Fruit fly (Drosophila melanogaster) whole organism, embryonic: ENCODE measurements around the gene CNMa.

Source experiments
- Abd-B ChIP-seq: fragments of 200-800 bp; sonication (Bioruptor generic); optimal IDR thresholded peaks from 2 replicates; lab custom pipeline; 2018; ENCODE audit warnings: missing biosample characterization, mild to moderate bottlenecking, missing genetic modification characterization, moderate library complexity
- Bteb2 ChIP-seq: fragments of 200-800 bp; sonication (Bioruptor generic); optimal IDR thresholded peaks from 2 replicates; lab custom pipeline; 2016; ENCODE audit warnings: missing biosample characterization, missing genetic modification characterization
- CG10209 ChIP-seq: fragments of 200-800 bp; sonication (Bioruptor generic); optimal IDR thresholded peaks from 3 replicates; lab custom pipeline; 2017; ENCODE audit warnings: missing biosample characterization, mild to moderate bottlenecking, missing genetic modification characterization, missing genetic modification reagents
- CG11696 ChIP-seq: fragments of 200-800 bp; sonication (Bioruptor generic); IDR thresholded peaks from 2 replicates; pipeline ENCODE4 v1.3.6; 2022; ENCODE audit warnings: missing biosample characterization, missing genetic modification characterization
- CG12769 ChIP-seq: fragments of 200-800 bp; sonication (Bioruptor generic); optimal IDR thresholded peaks from 2 replicates; lab custom pipeline; 2019; ENCODE audit warnings: missing biosample characterization, mild to moderate bottlenecking, missing genetic modification characterization, moderate library complexity
- CG16779 ChIP-seq: fragments of 200-800 bp; sonication (Bioruptor generic); IDR thresholded peaks from 2 replicates; pipeline ENCODE4 v1.3.6; 2022; ENCODE audit warnings: missing biosample characterization, missing genetic modification characterization
- CG17328 ChIP-seq: fragments of 200-800 bp; sonication (Bioruptor generic); IDR thresholded peaks from 2 replicates; pipeline ENCODE4 v1.3.6; 2022; ENCODE audit warnings: missing biosample characterization, missing genetic modification characterization
- CG18262 ChIP-seq: fragments of 200-800 bp; optimal IDR thresholded peaks from 3 replicates; lab custom pipeline; 2019; ENCODE audit warnings: missing biosample characterization, mild to moderate bottlenecking, missing genetic modification characterization, moderate library complexity
- CG18764 ChIP-seq: fragments of 200-800 bp; sonication (Bioruptor generic); optimal IDR thresholded peaks from 3 replicates; lab custom pipeline; 2016; ENCODE audit warnings: missing biosample characterization, missing genetic modification characterization
- CG3726 ChIP-seq: fragments of 200-800 bp; sonication (Bioruptor generic); IDR thresholded peaks from 3 replicates; pipeline ENCODE4, ENCODE4 v1.3.6; 2022; ENCODE audit warnings: missing biosample characterization, missing genetic modification characterization
- CG3847 ChIP-seq: fragments of 200-800 bp; sonication (Bioruptor generic); IDR thresholded peaks from 2 replicates; pipeline ENCODE4 v1.3.6; 2022; ENCODE audit warnings: missing biosample characterization, missing genetic modification characterization
- CG43689 ChIP-seq: fragments of 200-800 bp; sonication (Bioruptor generic); IDR thresholded peaks from 2 replicates; pipeline ENCODE4 v1.3.6; 2022; ENCODE audit warnings: missing biosample characterization, missing genetic modification characterization
- CG4404 ChIP-seq: fragments of 200-800 bp; sonication (Bioruptor generic); IDR thresholded peaks from 2 replicates; pipeline ENCODE4 v1.3.6; 2022; ENCODE audit warnings: missing biosample characterization, missing genetic modification characterization
- CG4820 ChIP-seq: fragments of 200-800 bp; sonication (Bioruptor generic); optimal IDR thresholded peaks from 3 replicates; lab custom pipeline; 2016; ENCODE audit warnings: missing biosample characterization, missing genetic modification characterization
- CG8388 ChIP-seq: fragments of 200-800 bp; sonication (Bioruptor generic); optimal IDR thresholded peaks from 2 replicates; lab custom pipeline; 2019; ENCODE audit warnings: missing biosample characterization, mild to moderate bottlenecking, missing genetic modification characterization, moderate library complexity
- CG9876 ChIP-seq: fragments of 200-800 bp; sonication (Bioruptor generic); optimal IDR thresholded peaks from 2 replicates; lab custom pipeline; 2016; ENCODE audit warnings: missing biosample characterization, missing genetic modification characterization
- CTCF ChIP-seq: fragments of 200-800 bp; sonication (Bioruptor generic); optimal IDR thresholded peaks from 2 replicates; lab custom pipeline; 2017; ENCODE audit warnings: missing biosample characterization, mild to moderate bottlenecking, missing genetic modification characterization, moderate library complexity
- D19B ChIP-seq: fragments of 200-800 bp; sonication (Bioruptor generic); optimal IDR thresholded peaks from 2 replicates; lab custom pipeline; 2017; ENCODE audit warnings: missing biosample characterization, mild to moderate bottlenecking, missing genetic modification characterization
- Dip2 ChIP-seq: fragments of 200-800 bp; sonication (Bioruptor generic); IDR thresholded peaks from 2 replicates; pipeline ENCODE4 v1.3.6; 2022; ENCODE audit warnings: missing biosample characterization, missing genetic modification characterization
- ERR ChIP-seq: fragments of 200-800 bp; sonication (Bioruptor generic); optimal IDR thresholded peaks from 2 replicates; lab custom pipeline; 2016; ENCODE audit warnings: missing biosample characterization, missing genetic modification characterization
- Elba2 ChIP-seq: fragments of 200-800 bp; sonication (Bioruptor generic); optimal IDR thresholded peaks from 3 replicates; lab custom pipeline; 2016; ENCODE audit warnings: missing biosample characterization, missing genetic modification characterization
- Fer3 ChIP-seq: fragments of 200-800 bp; sonication (Bioruptor generic); optimal IDR thresholded peaks from 2 replicates; lab custom pipeline; 2018; ENCODE audit warnings: missing biosample characterization, mild to moderate bottlenecking, missing genetic modification characterization, moderate library complexity
- GATAe ChIP-seq: fragments of 200-800 bp; sonication (Bioruptor generic); conservative IDR thresholded peaks from 2 replicates; pipeline ENCODE4 v1.3.6; 2022; ENCODE audit warnings: missing biosample characterization, missing genetic modification characterization
- H15 ChIP-seq: fragments of 200-800 bp; sonication (Bioruptor generic); IDR thresholded peaks from 3 replicates; pipeline ENCODE4 v1.3.6; 2022; ENCODE audit warnings: missing biosample characterization, missing genetic modification characterization
- HLHmδ ChIP-seq: fragments of 200-800 bp; sonication (Bioruptor generic); optimal IDR thresholded peaks from 2 replicates; lab custom pipeline; 2018; ENCODE audit warnings: missing biosample characterization, mild to moderate bottlenecking, missing genetic modification characterization, moderate library complexity
- Hr3 ChIP-seq: fragments of 200-800 bp; sonication (Bioruptor generic); optimal IDR thresholded peaks from 3 replicates; lab custom pipeline; 2016; ENCODE audit warnings: missing biosample characterization, missing genetic modification characterization
- Hr39 ChIP-seq: fragments of >200 bp; optimal IDR thresholded peaks from 2 replicates; lab custom pipeline; 2017
- Lhr ChIP-seq: fragments of 200-800 bp; sonication (Bioruptor generic); optimal IDR thresholded peaks from 3 replicates; lab custom pipeline; 2017; ENCODE audit warnings: mild to moderate bottlenecking, missing biosample characterization, missing genetic modification reagents, missing genetic modification characterization
- Mad ChIP-seq: fragments of 200-800 bp; sonication (Bioruptor generic); optimal IDR thresholded peaks from 2 replicates; lab custom pipeline; 2016; ENCODE audit warnings: missing biosample characterization, missing genetic modification characterization
- Meics ChIP-seq: fragments of 200-800 bp; sonication (Bioruptor generic); optimal IDR thresholded peaks from 2 replicates; lab custom pipeline; 2017; ENCODE audit warnings: missing biosample characterization, mild to moderate bottlenecking, missing genetic modification characterization
- Myb ChIP-seq: fragments of 200-800 bp; sonication (Bioruptor generic); optimal IDR thresholded peaks from 2 replicates; lab custom pipeline; 2016; ENCODE audit warnings: missing biosample characterization, missing genetic modification characterization
- NFAT ChIP-seq: fragments of 200-800 bp; sonication (Bioruptor generic); IDR thresholded peaks from 2 replicates; pipeline ENCODE4 v1.3.6; 2022; ENCODE audit warnings: missing biosample characterization, missing genetic modification characterization
- Nf-YC ChIP-seq: fragments of 200-800 bp; optimal IDR thresholded peaks from 3 replicates; lab custom pipeline; 2019; ENCODE audit warnings: missing biosample characterization, mild to moderate bottlenecking, missing genetic modification characterization, moderate library complexity
- Oli ChIP-seq: fragments of 200-800 bp; sonication (Bioruptor generic); optimal IDR thresholded peaks from 2 replicates; lab custom pipeline; 2018; ENCODE audit warnings: missing biosample characterization, mild to moderate bottlenecking, missing genetic modification characterization, moderate library complexity
- Opbp ChIP-seq: fragments of 200-800 bp; sonication (Bioruptor generic); IDR thresholded peaks from 3 replicates; pipeline ENCODE4 v1.3.6; 2022; ENCODE audit warnings: missing biosample characterization, missing genetic modification characterization; ENCODE audit not compliant: partially characterized antibody
- Pdp1 ChIP-seq, 2 experiments: fragments of 200-800 bp; sonication (Bioruptor generic); optimal IDR thresholded peaks; 3 replicates each; lab custom pipeline; 2016; ENCODE audit warnings: missing biosample characterization in 2 of 2, missing genetic modification characterization in 2 of 2, mild to moderate bottlenecking in 1 of 2, moderate library complexity in 1 of 2
- Poxn ChIP-seq: fragments of 200-800 bp; sonication (Bioruptor generic); IDR thresholded peaks from 2 replicates; pipeline ENCODE4 v1.3.6; 2022; ENCODE audit warnings: missing biosample characterization, missing genetic modification characterization
- YL-1 ChIP-seq: fragments of 200-800 bp; sonication (Bioruptor generic); optimal IDR thresholded peaks from 3 replicates; lab custom pipeline; 2017; ENCODE audit warnings: missing biosample characterization, mild to moderate bottlenecking, missing genetic modification characterization
- caup ChIP-seq: fragments of 200-800 bp; sonication (Bioruptor generic); optimal IDR thresholded peaks from 3 replicates; lab custom pipeline; 2017; ENCODE audit warnings: missing biosample characterization, mild to moderate bottlenecking, missing genetic modification characterization, moderate library complexity; ENCODE audit not compliant: severe bottlenecking
- chm ChIP-seq: fragments of 200-800 bp; sonication (Bioruptor generic); IDR thresholded peaks from 2 replicates; pipeline ENCODE4 v1.3.6; 2022; ENCODE audit warnings: missing biosample characterization, missing genetic modification characterization
- gcm ChIP-seq: fragments of 200-800 bp; sonication (Bioruptor generic); optimal IDR thresholded peaks from 2 replicates; lab custom pipeline; 2019; ENCODE audit warnings: missing biosample characterization, mild to moderate bottlenecking, missing genetic modification characterization, moderate library complexity
- her ChIP-seq: fragments of 200-800 bp; sonication (Bioruptor generic); optimal IDR thresholded peaks from 2 replicates; lab custom pipeline; 2016; ENCODE audit warnings: missing biosample characterization, missing genetic modification characterization
- insv ChIP-seq, 2 experiments: fragments of 200-800 bp; sonication (Bioruptor generic); optimal IDR thresholded peaks; 3 replicates each; lab custom pipeline; 2016 to 2018; ENCODE audit warnings: missing biosample characterization in 2 of 2, missing genetic modification characterization in 2 of 2
- mirr ChIP-seq: fragments of 200-800 bp; sonication (Bioruptor generic); optimal IDR thresholded peaks from 3 replicates; lab custom pipeline; 2018; ENCODE audit warnings: missing biosample characterization, mild to moderate bottlenecking, missing genetic modification characterization
- nom ChIP-seq: fragments of 200-800 bp; sonication (Bioruptor generic); optimal IDR thresholded peaks from 2 replicates; lab custom pipeline; 2017; ENCODE audit warnings: missing biosample characterization, missing genetic modification characterization, mild to moderate bottlenecking, moderate library complexity, missing genetic modification reagents
- odd ChIP-seq: fragments of 200-800 bp; sonication (Bioruptor generic); optimal IDR thresholded peaks from 2 replicates; lab custom pipeline; 2017; ENCODE audit warnings: missing biosample characterization, mild to moderate bottlenecking, missing genetic modification characterization
- otp ChIP-seq: fragments of 200-800 bp; sonication (Bioruptor generic); IDR thresholded peaks from 3 replicates; pipeline ENCODE4, ENCODE4 v1.3.6; 2022; ENCODE audit warnings: missing biosample characterization, missing genetic modification characterization
- pho ChIP-seq: fragments of 200-800 bp; sonication (Bioruptor generic); optimal IDR thresholded peaks from 2 replicates; lab custom pipeline; 2016; ENCODE audit warnings: missing biosample characterization, missing genetic modification characterization
- rib ChIP-seq: fragments of 200-800 bp; sonication (Bioruptor generic); IDR thresholded peaks from 2 replicates; pipeline ENCODE4 v1.3.6; 2022; ENCODE audit warnings: missing biosample characterization, missing genetic modification characterization
- stc ChIP-seq: fragments of 200-800 bp; sonication (Bioruptor generic); IDR thresholded peaks from 2 replicates; pipeline ENCODE4 v1.3.6; 2022; ENCODE audit warnings: missing biosample characterization, missing genetic modification characterization
- z ChIP-seq: fragments of 200-800 bp; sonication (Bioruptor generic); IDR thresholded peaks from 3 replicates; pipeline ENCODE4 v1.3.6; 2022; ENCODE audit warnings: missing biosample characterization, missing genetic modification characterization
- zen ChIP-seq: fragments of 200-800 bp; sonication (Bioruptor generic); optimal IDR thresholded peaks from 3 replicates; lab custom pipeline; 2018; ENCODE audit warnings: missing biosample characterization, mild to moderate bottlenecking, missing genetic modification characterization, moderate library complexity

CNMa gene

DNA sequence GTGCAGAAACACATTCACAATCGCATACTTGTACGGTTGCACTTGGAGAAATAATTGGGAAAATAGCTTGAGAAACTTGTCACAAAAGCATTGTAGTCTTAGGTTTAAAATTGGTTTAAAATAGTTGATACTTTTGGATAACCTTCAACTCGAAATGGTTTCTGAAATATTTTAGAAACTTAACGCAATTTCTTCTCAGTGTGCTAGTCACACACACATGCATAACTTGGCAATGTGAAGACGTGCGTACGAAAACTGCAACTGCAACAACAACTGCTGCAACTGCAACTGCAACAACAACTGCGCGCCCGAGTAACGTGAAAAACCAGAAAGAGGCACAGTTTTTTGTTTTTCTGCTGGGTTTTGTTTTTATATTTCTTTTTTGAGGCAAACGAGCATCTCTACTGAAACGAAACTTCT is 30.7 kb upstream of the CNMa start (continued):
- TF ChIP-seq Meics (GFP tag; lab: Kevin White, UChicago) (peak; percentile 60), CG16779 (GFP tag; lab: Robert Waterston, UW) (no peak), CG18764 (GFP tag; lab: Kevin White, UChicago) (peak; percentile 61), zen (tag; lab: Kevin White, UChicago) (peak; percentile 97), CG8388 (peak; percentile 79), insv (GFP tag; optimal IDR thresholded peaks at IDR 0.05; lab: Kevin White, UChicago) (no peak), stc (GFP tag; lab: Robert Waterston, UW) (peak; percentile 82), chm (GFP tag; lab: Robert Waterston, UW) (peak; percentile 82), her (peak; percentile 55), CG4820 (peak; percentile 88), Lhr (peak; percentile 64), CG17328 (GFP tag; lab: Robert Waterston, UW) (peak; percentile 92), ERR (peak; percentile 37), Pdp1 (GFP tag; optimal IDR thresholded peaks at IDR 0.05; lab: Kevin White, UChicago) (peak; percentile 80 to 81), Nf-YC (tag; lab: Kevin White, UChicago) (peak; percentile 18), gcm (GFP tag; lab: Kevin White, UChicago) (peak; percentile 59), YL-1 (GFP tag; lab: Kevin White, UChicago) (no peak), CG11696 (peak; percentile 73), nom (peak; percentile 94), Myb (GFP tag; lab: Kevin White, UChicago) (peak; percentile 47), NFAT (peak; percentile 17; the same call in 1 of the 2 replicates), CG4404 (peak; percentile 88), Elba2 (GFP tag; lab: Kevin White, UChicago) (peak; percentile 83), odd (peak; percentile 55), z (GFP tag; lab: Robert Waterston, UW) (no peak), CG12769 (tag; lab: Kevin White, UChicago) (peak; percentile 77), caup (GFP tag; lab: Kevin White, UChicago) (peak; percentile 40), CG43689 (GFP tag; lab: Robert Waterston, UW) (peak; percentile 60; the same call in 1 of the 2 replicates), GATAe (GFP tag; lab: Robert Waterston, UW) (no peak), rib (GFP tag; lab: Robert Waterston, UW) (peak; percentile 26; the same call in 1 of the 2 replicates), Dip2 (GFP tag; lab: Robert Waterston, UW) (no peak), D19B (no peak), CG18262 (peak; percentile 83), mirr (no peak), Oli (tag; lab: Kevin White, UChicago) (peak; percentile 88), Bteb2 (GFP tag; lab: Kevin White, UChicago) (peak; percentile 48), pho (GFP tag; lab: Kevin White, UChicago) (peak; percentile 40), CG9876 (peak; percentile 52), HLHmδ (GFP tag; lab: Kevin White, UChicago) (no peak), Opbp (GFP tag; lab: Robert Waterston, UW) (no peak), Fer3 (tag; lab: Kevin White, UChicago) (peak; percentile 70), H15 (GFP tag; lab: Robert Waterston, UW) (peak; percentile 80), CG3726 (GFP tag; lab: Robert Waterston, UW) (peak; percentile 77; the same call in 2 of the 3 replicates), Hr39 (no peak), CTCF (GFP tag; lab: Kevin White, UChicago) (peak; percentile 39), Mad (GFP tag; lab: Kevin White, UChicago) (peak; percentile 67), CG10209 (GFP tag; lab: Kevin White, UChicago) (peak; percentile 77), otp (GFP tag; lab: Robert Waterston, UW) (peak; percentile 91), Abd-B (GFP tag; lab: Kevin White, UChicago) (peak; percentile 81), CG3847 (GFP tag; lab: Robert Waterston, UW) (peak; percentile 61), Poxn (GFP tag; lab: Robert Waterston, UW) (no peak), Hr3 (peak; percentile 80)
